Worm (Caenorhabditis elegans) whole organism, late embryonic: ENCODE data around the gene fbxb-41.

Source experiments
- mec-3 ChIP-seq: sonication (generic microtip); optimal IDR thresholded peaks from 2 replicates; lab custom pipeline; 2016; ENCODE audit warnings: borderline replicate concordance, missing genetic modification characterization, missing compliant biosample characterization
- nhr-11 ChIP-seq: fragments of 150-350 bp; optimal IDR thresholded peaks from 2 replicates; lab custom pipeline; 2014; ENCODE audit warnings: missing biosample characterization, missing genetic modification characterization

ce11 chrII:1070875-1071274 is 28.7 kb upstream of the fbxb-41 start, which contains the start of gene K02E7.12:
- TF ChIP-seq nhr-11 (tag; lab: Kevin White, UChicago) = no peak
- no peak for TF ChIP-seq mec-3
